Fruit fly (Drosophila melanogaster) whole organism, embryonic: ENCODE results near the gene TwdlC.

Experiments
- Blimp-1 ChIP-seq: fragments of 200-800 bp; sonication (Bioruptor generic); optimal IDR thresholded peaks from 3 replicates; lab custom pipeline; 2018; ENCODE audit warnings: missing biosample characterization, missing genetic modification characterization, mild to moderate bottlenecking, moderate library complexity, missing genetic modification reagents
- CG10267 ChIP-seq: fragments of 200-800 bp; sonication (Bioruptor generic); optimal IDR thresholded peaks from 2 replicates; lab custom pipeline; 2018; ENCODE audit warnings: missing biosample characterization, mild to moderate bottlenecking, missing genetic modification characterization, moderate library complexity
- CG11695 ChIP-seq: fragments of 200-800 bp; sonication (Bioruptor generic); IDR thresholded peaks from 3 replicates; pipeline ENCODE4 v1.3.6; 2022; ENCODE audit warnings: missing biosample characterization, missing genetic modification characterization
- CG12236 ChIP-seq: fragments of 200-800 bp; sonication (Bioruptor generic); optimal IDR thresholded peaks from 2 replicates; lab custom pipeline; 2016; ENCODE audit warnings: missing biosample characterization, missing genetic modification characterization
- CG13775 ChIP-seq: fragments of 200-800 bp; sonication (Bioruptor generic); optimal IDR thresholded peaks from 3 replicates; lab custom pipeline; 2017; ENCODE audit warnings: missing biosample characterization, mild to moderate bottlenecking, missing genetic modification characterization
- CG14014 ChIP-seq: fragments of 200-800 bp; sonication (Bioruptor generic); IDR thresholded peaks from 2 replicates; pipeline ENCODE4 v1.3.6; 2022; ENCODE audit warnings: missing biosample characterization, missing genetic modification characterization
- CG14050 ChIP-seq: fragments of 200-800 bp; sonication (Bioruptor generic); IDR thresholded peaks from 3 replicates; pipeline ENCODE4 v1.3.6; 2022; ENCODE audit warnings: missing biosample characterization, missing genetic modification characterization
- CG14441 ChIP-seq: fragments of 200-800 bp; sonication (Bioruptor generic); IDR thresholded peaks from 2 replicates; pipeline ENCODE4 v1.3.6; 2022; ENCODE audit warnings: missing biosample characterization, missing genetic modification characterization
- CG14667 ChIP-seq: fragments of 200-800 bp; sonication (Bioruptor generic); IDR thresholded peaks from 2 replicates; pipeline ENCODE4 v1.3.6; 2022; ENCODE audit warnings: missing biosample characterization, missing genetic modification characterization
- CG15011 ChIP-seq: fragments of 200-800 bp; sonication (Bioruptor generic); optimal IDR thresholded peaks from 3 replicates; lab custom pipeline; 2018; ENCODE audit warnings: missing biosample characterization, mild to moderate bottlenecking, missing genetic modification characterization
- CG1529 ChIP-seq: fragments of 200-800 bp; sonication (Bioruptor generic); optimal IDR thresholded peaks from 3 replicates; lab custom pipeline; 2018; ENCODE audit warnings: missing biosample characterization, missing genetic modification characterization
- CG15479 ChIP-seq: fragments of 200-800 bp; sonication (Bioruptor generic); optimal IDR thresholded peaks from 3 replicates; lab custom pipeline; 2019; ENCODE audit warnings: missing biosample characterization, mild to moderate bottlenecking, missing genetic modification characterization, moderate library complexity
- CG16815 ChIP-seq: fragments of 200-800 bp; sonication (Bioruptor generic); optimal IDR thresholded peaks from 3 replicates; lab custom pipeline; 2017; ENCODE audit warnings: missing biosample characterization, mild to moderate bottlenecking, missing genetic modification characterization
- CG17829 ChIP-seq: fragments of 200-800 bp; optimal IDR thresholded peaks from 2 replicates; lab custom pipeline; 2019; ENCODE audit warnings: missing biosample characterization, mild to moderate bottlenecking, missing genetic modification characterization, moderate library complexity
- CG18764 ChIP-seq: fragments of 200-800 bp; sonication (Bioruptor generic); optimal IDR thresholded peaks from 3 replicates; lab custom pipeline; 2016; ENCODE audit warnings: missing biosample characterization, missing genetic modification characterization
- CG30403 ChIP-seq: fragments of 200-800 bp; sonication (Bioruptor generic); optimal IDR thresholded peaks from 3 replicates; lab custom pipeline; 2016; ENCODE audit warnings: missing biosample characterization, missing genetic modification characterization
- CG31224 ChIP-seq: fragments of 200-800 bp; sonication (Bioruptor generic); IDR thresholded peaks from 2 replicates; pipeline ENCODE4 v1.3.6; 2022; ENCODE audit warnings: missing biosample characterization, missing genetic modification characterization
- CG32532 ChIP-seq: fragments of 200-800 bp; sonication (Bioruptor generic); IDR thresholded peaks from 2 replicates; pipeline ENCODE4 v1.3.6; 2022; ENCODE audit warnings: missing biosample characterization, missing genetic modification characterization
- CG3847 ChIP-seq: fragments of 200-800 bp; sonication (Bioruptor generic); IDR thresholded peaks from 2 replicates; pipeline ENCODE4 v1.3.6; 2022; ENCODE audit warnings: missing biosample characterization, missing genetic modification characterization
- CG4328 ChIP-seq: fragments of 200-800 bp; sonication (Bioruptor generic); optimal IDR thresholded peaks from 3 replicates; lab custom pipeline; 2017; ENCODE audit warnings: missing biosample characterization, missing genetic modification reagents, missing genetic modification characterization
- CG4424 ChIP-seq: fragments of 200-800 bp; sonication (Bioruptor generic); optimal IDR thresholded peaks from 3 replicates; lab custom pipeline; 2016; ENCODE audit warnings: missing biosample characterization, missing genetic modification characterization
- CG4820 ChIP-seq: fragments of 200-800 bp; sonication (Bioruptor generic); optimal IDR thresholded peaks from 3 replicates; lab custom pipeline; 2016; ENCODE audit warnings: missing biosample characterization, missing genetic modification characterization
- CG8290 ChIP-seq, 3 experiments: fragments of 200-800 bp; sonication (Bioruptor generic); optimal IDR thresholded peaks; 2 replicates each; lab custom pipeline; 2016 to 2019; ENCODE audit warnings: missing biosample characterization in 3 of 3, missing genetic modification characterization in 3 of 3, mild to moderate bottlenecking in 2 of 3, moderate library complexity in 1 of 3
- CG8944 ChIP-seq: fragments of 200-800 bp; sonication (Bioruptor generic); optimal IDR thresholded peaks from 3 replicates; lab custom pipeline; 2016; ENCODE audit warnings: missing biosample characterization, missing genetic modification characterization
- Camta ChIP-seq: fragments of 200-800 bp; sonication (Bioruptor generic); optimal IDR thresholded peaks from 2 replicates; lab custom pipeline; 2016; ENCODE audit warnings: missing biosample characterization, missing genetic modification characterization
- Chrac-16 ChIP-seq: fragments of 200-800 bp; sonication (Bioruptor generic); optimal IDR thresholded peaks from 3 replicates; lab custom pipeline; 2016; ENCODE audit warnings: missing biosample characterization, missing genetic modification characterization
- Dbx ChIP-seq: fragments of 200-800 bp; sonication (Bioruptor generic); IDR thresholded peaks from 3 replicates; pipeline ENCODE4 v1.3.6; 2022; ENCODE audit warnings: missing biosample characterization, missing genetic modification characterization
- Deaf1 ChIP-seq: fragments of 200-800 bp; optimal IDR thresholded peaks from 3 replicates; lab custom pipeline; 2019; ENCODE audit warnings: missing biosample characterization, mild to moderate bottlenecking, missing genetic modification characterization, moderate library complexity
- Dip2 ChIP-seq: fragments of 200-800 bp; sonication (Bioruptor generic); IDR thresholded peaks from 2 replicates; pipeline ENCODE4 v1.3.6; 2022; ENCODE audit warnings: missing biosample characterization, missing genetic modification characterization
- Ets65A ChIP-seq: fragments of 200-800 bp; sonication (Bioruptor generic); peaks from one replicate; lab custom pipeline; 2016; ENCODE audit warnings: missing biosample characterization, missing genetic modification characterization
- MESR4 ChIP-seq: fragments of 200-800 bp; sonication (Bioruptor generic); optimal IDR thresholded peaks from 2 replicates; lab custom pipeline; 2018; ENCODE audit warnings: missing biosample characterization, mild to moderate bottlenecking, missing genetic modification characterization, moderate library complexity
- Max ChIP-seq: fragments of 200-800 bp; sonication (Bioruptor generic); optimal IDR thresholded peaks from 2 replicates; lab custom pipeline; 2016; ENCODE audit warnings: missing biosample characterization, mild to moderate bottlenecking, missing genetic modification characterization
- Rx ChIP-seq: fragments of 200-800 bp; sonication (Bioruptor generic); IDR thresholded peaks from 2 replicates; pipeline ENCODE4 v1.3.6; 2022; ENCODE audit warnings: missing biosample characterization, missing genetic modification characterization
- Scr ChIP-seq: fragments of 200-800 bp; sonication (Bioruptor generic); IDR thresholded peaks from 2 replicates; pipeline ENCODE4 v1.3.6; 2022; ENCODE audit warnings: missing biosample characterization, missing genetic modification characterization; ENCODE audit not compliant: partially characterized antibody
- YL-1 ChIP-seq: fragments of 200-800 bp; sonication (Bioruptor generic); optimal IDR thresholded peaks from 3 replicates; lab custom pipeline; 2017; ENCODE audit warnings: missing biosample characterization, mild to moderate bottlenecking, missing genetic modification characterization
- abd-A ChIP-seq: fragments of 200-800 bp; sonication (Bioruptor generic); optimal IDR thresholded peaks from 3 replicates; lab custom pipeline; 2019; ENCODE audit warnings: missing biosample characterization, mild to moderate bottlenecking, missing genetic modification characterization, moderate library complexity
- aop ChIP-seq: fragments of 200-800 bp; sonication (Bioruptor generic); IDR thresholded peaks from 2 replicates; pipeline ENCODE4 v1.3.6; 2022; ENCODE audit warnings: missing biosample characterization, missing genetic modification characterization
- ato ChIP-seq: fragments of 200-800 bp; sonication (Bioruptor generic); IDR thresholded peaks from 2 replicates; pipeline ENCODE4 v1.3.6; 2022; ENCODE audit warnings: missing biosample characterization, missing genetic modification characterization; ENCODE audit not compliant: partially characterized antibody
- bcd ChIP-seq: fragments of 200-800 bp; sonication (Bioruptor generic); optimal IDR thresholded peaks from 2 replicates; lab custom pipeline; 2017; ENCODE audit warnings: missing biosample characterization, mild to moderate bottlenecking, missing genetic modification characterization
- cato ChIP-seq: fragments of 200-800 bp; sonication (Bioruptor generic); optimal IDR thresholded peaks from 2 replicates; lab custom pipeline; 2016; ENCODE audit warnings: missing biosample characterization, missing genetic modification characterization, borderline replicate concordance
- gfzf ChIP-seq: fragments of 200-800 bp; sonication (Bioruptor generic); optimal IDR thresholded peaks from 2 replicates; lab custom pipeline; 2016; ENCODE audit warnings: missing biosample characterization, mild to moderate bottlenecking, missing genetic modification characterization, moderate library complexity
- jumu ChIP-seq: fragments of 200-800 bp; sonication (Bioruptor generic); optimal IDR thresholded peaks from 3 replicates; lab custom pipeline; 2016; ENCODE audit warnings: missing biosample characterization, missing genetic modification characterization
- otp ChIP-seq: fragments of 200-800 bp; sonication (Bioruptor generic); IDR thresholded peaks from 3 replicates; pipeline ENCODE4, ENCODE4 v1.3.6; 2022; ENCODE audit warnings: missing biosample characterization, missing genetic modification characterization
- psq ChIP-seq: fragments of 200-800 bp; sonication (Bioruptor generic); optimal IDR thresholded peaks from 2 replicates; lab custom pipeline; 2017; ENCODE audit warnings: missing biosample characterization, missing genetic modification characterization
- sd ChIP-seq: fragments of 200-800 bp; sonication (Bioruptor generic); optimal IDR thresholded peaks from 3 replicates; lab custom pipeline; 2018; ENCODE audit warnings: missing biosample characterization, mild to moderate bottlenecking, missing genetic modification characterization, moderate library complexity
- sisA ChIP-seq: fragments of 200-800 bp; sonication (Bioruptor generic); IDR thresholded peaks from 2 replicates; pipeline ENCODE4 v1.3.6; 2022; ENCODE audit warnings: missing biosample characterization, missing genetic modification characterization
- tin ChIP-seq: fragments of 200-800 bp; sonication (Bioruptor generic); optimal IDR thresholded peaks from 3 replicates; lab custom pipeline; 2016; ENCODE audit warnings: missing biosample characterization, missing genetic modification characterization
- tio ChIP-seq: fragments of 200-800 bp; sonication (Bioruptor generic); optimal IDR thresholded peaks from 2 replicates; lab custom pipeline; 2017; ENCODE audit warnings: missing biosample characterization, missing genetic modification characterization, inconsistent platforms
- unpg ChIP-seq: fragments of 200-800 bp; sonication (Bioruptor generic); optimal IDR thresholded peaks from 3 replicates; lab custom pipeline; 2018; ENCODE audit warnings: missing biosample characterization, mild to moderate bottlenecking, missing genetic modification characterization, moderate library complexity
- vvl ChIP-seq: fragments of 200-800 bp; sonication (Bioruptor generic); IDR thresholded peaks from 2 replicates; pipeline ENCODE4 v1.3.6; 2022; ENCODE audit warnings: missing biosample characterization, missing genetic modification characterization
- yki ChIP-seq: fragments of >200 bp; optimal IDR thresholded peaks from 3 replicates; lab custom pipeline; 2018
- zfh1 ChIP-seq: fragments of 200-800 bp; sonication (Bioruptor generic); IDR thresholded peaks from 3 replicates; pipeline ENCODE4 v1.3.6; 2022; ENCODE audit warnings: missing biosample characterization, missing genetic modification characterization

TwdlC gene

DNA sequence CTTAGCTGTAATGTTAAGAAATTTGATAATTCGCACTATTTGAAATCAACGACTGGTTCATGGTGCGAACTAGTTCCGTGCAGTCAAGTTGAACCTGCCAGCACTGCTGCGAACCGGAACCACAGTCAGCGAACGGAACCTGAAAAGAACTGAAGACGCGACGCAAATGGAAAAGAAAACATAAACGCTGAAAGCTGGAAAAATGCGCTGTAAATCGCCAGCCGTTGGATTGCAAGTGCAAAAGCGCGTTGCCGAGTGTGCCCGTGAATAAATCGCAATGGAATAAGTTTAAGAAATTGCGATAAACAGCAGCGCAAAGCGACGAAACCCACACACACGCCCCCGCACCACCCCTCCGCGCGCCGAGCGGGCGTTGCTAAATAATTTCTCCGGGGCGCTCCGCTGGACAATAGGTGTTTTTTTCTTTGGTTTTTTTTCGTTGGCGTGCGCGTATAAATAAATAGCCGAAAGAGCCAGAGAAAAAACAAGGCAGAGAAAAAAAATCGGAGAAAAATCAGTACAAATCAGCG is 27.8 kb upstream of the TwdlC start, which contains the start of gene CG5521 (continued):
- peak; percentile 29; the same call in 1 of the 2 replicates for TF ChIP-seq CG32532 (GFP tag; lab: Robert Waterston, UW)
- no peak for TF ChIP-seq CG31224 (GFP tag; lab: Robert Waterston, UW)
- no peak for TF ChIP-seq CG14441 (GFP tag; lab: Robert Waterston, UW)
- no peak for TF ChIP-seq CG14050 (GFP tag; lab: Robert Waterston, UW)
- no peak for TF ChIP-seq aop (GFP tag; lab: Robert Waterston, UW)
- no peak for TF ChIP-seq CG17829 (tag; lab: Kevin White, UChicago)
- TF ChIP-seq jumu (GFP tag; lab: Kevin White, UChicago) = no peak
- TF ChIP-seq YL-1 (GFP tag; lab: Kevin White, UChicago) = peak; percentile 76
- peak; percentile 21 for TF ChIP-seq sd
- no peak for TF ChIP-seq tio (GFP tag; lab: Kevin White, UChicago)
- TF ChIP-seq cato = no peak
- TF ChIP-seq unpg (GFP tag; lab: Kevin White, UChicago) = no peak
- no peak for TF ChIP-seq CG11695 (GFP tag; lab: Robert Waterston, UW)
- TF ChIP-seq Camta (GFP tag; lab: Kevin White, UChicago) = no peak
- no peak for TF ChIP-seq CG18764 (GFP tag; lab: Kevin White, UChicago)
- no peak for TF ChIP-seq bcd (GFP tag; lab: Kevin White, UChicago)
- no peak for TF ChIP-seq vvl (GFP tag; lab: Robert Waterston, UW)
- TF ChIP-seq CG1529 (GFP tag; lab: Kevin White, UChicago) = no peak
- TF ChIP-seq CG4328 (GFP tag; lab: Kevin White, UChicago) = no peak
- TF ChIP-seq CG8944 = no peak
- TF ChIP-seq CG12236 (GFP tag; lab: Kevin White, UChicago) = no peak
- no peak for TF ChIP-seq Ets65A (GFP tag; lab: Kevin White, UChicago)
- TF ChIP-seq Scr (GFP tag; lab: Robert Waterston, UW) = peak; percentile 45
- TF ChIP-seq yki (lab: Kevin White, UChicago) = no peak
- no peak for TF ChIP-seq CG4820 (GFP tag; lab: Kevin White, UChicago)
- TF ChIP-seq Chrac-16 (GFP tag; lab: Kevin White, UChicago) = no peak
- TF ChIP-seq CG10267 (tag; lab: Kevin White, UChicago) = peak; percentile 2
- no peak for TF ChIP-seq CG13775 (GFP tag; lab: Kevin White, UChicago)
- TF ChIP-seq CG4424 (GFP tag; lab: Kevin White, UChicago) = no peak
- no peak for TF ChIP-seq CG3847 (GFP tag; lab: Robert Waterston, UW)
- no peak for TF ChIP-seq Rx (GFP tag; lab: Robert Waterston, UW)
- no peak for TF ChIP-seq CG30403 (GFP tag; lab: Kevin White, UChicago)
- no peak for TF ChIP-seq CG16815
- no peak for TF ChIP-seq CG8290 (GFP tag; optimal IDR thresholded peaks at IDR 0.05; lab: Kevin White, UChicago)
- peak in 1 of 2 experiments; percentile 32 for TF ChIP-seq CG8290 (tag; optimal IDR thresholded peaks at IDR 0.05; lab: Kevin White, UChicago)
- no peak for TF ChIP-seq CG14667 (GFP tag; lab: Robert Waterston, UW)
- TF ChIP-seq CG15479 = no peak
- no peak for TF ChIP-seq gfzf (GFP tag; lab: Kevin White, UChicago)
- no peak for TF ChIP-seq Dbx
- TF ChIP-seq zfh1 = no peak
- no peak for TF ChIP-seq Max (GFP tag; lab: Kevin White, UChicago)
- no peak for TF ChIP-seq CG15011 (GFP tag; lab: Kevin White, UChicago)
- TF ChIP-seq Dip2 (GFP tag; lab: Robert Waterston, UW) = no peak
- no peak for TF ChIP-seq sisA (GFP tag; lab: Robert Waterston, UW)
- TF ChIP-seq psq (GFP tag; lab: Kevin White, UChicago) = no peak
- TF ChIP-seq abd-A (tag; lab: Kevin White, UChicago) = peak; percentile 38
- TF ChIP-seq ato = no peak; the same call in 1 of the 2 replicates
- TF ChIP-seq Blimp-1 (GFP tag; lab: Kevin White, UChicago) = no peak
- no peak for TF ChIP-seq otp (GFP tag; lab: Robert Waterston, UW)
- TF ChIP-seq CG14014 = no peak
- peak; percentile 90 for TF ChIP-seq MESR4 (GFP tag; lab: Kevin White, UChicago)
- no peak for TF ChIP-seq Deaf1
- TF ChIP-seq tin (GFP tag; lab: Kevin White, UChicago) = no peak
